Worm (Caenorhabditis elegans) whole organism, L3 larva: ENCODE data around the gene C14A11.9.

ENCODE experiments used
- R02D3.7 ChIP-seq: fragments of 150-350 bp; optimal IDR thresholded peaks from 2 replicates; lab custom pipeline; 2014; ENCODE audit warnings: missing biosample characterization, missing genetic modification characterization
- ZK546.5 ChIP-seq: sonication (generic microtip); optimal IDR thresholded peaks from 2 replicates; lab custom pipeline; 2017; ENCODE audit warnings: missing biosample characterization, missing genetic modification characterization
- aly-2 ChIP-seq: fragments of 150-350 bp; optimal IDR thresholded peaks from 2 replicates; lab custom pipeline; 2014; ENCODE audit warnings: missing biosample characterization, missing genetic modification characterization
- ama-1 ChIP-seq: fragments of 150-350 bp; optimal IDR thresholded peaks from 2 replicates; lab custom pipeline; 2018
- ceh-16 ChIP-seq: sonication (generic microtip); optimal IDR thresholded peaks from 2 replicates; lab custom pipeline; 2017; ENCODE audit warnings: missing biosample characterization, missing genetic modification characterization
- ceh-28 ChIP-seq: fragments of 150-350 bp; optimal IDR thresholded peaks from 2 replicates; lab custom pipeline; 2014; ENCODE audit warnings: missing biosample characterization, missing genetic modification reagents, missing genetic modification characterization
- ceh-82 ChIP-seq: fragments of 150-350 bp; optimal IDR thresholded peaks from 2 replicates; lab custom pipeline; 2014; ENCODE audit warnings: missing biosample characterization, missing genetic modification characterization
- ceh-9 ChIP-seq: sonication (generic microtip); optimal IDR thresholded peaks from 2 replicates; lab custom pipeline; 2018; ENCODE audit warnings: missing biosample characterization, missing genetic modification characterization
- daf-12 ChIP-seq: fragments of 150-350 bp; optimal IDR thresholded peaks from 2 replicates; lab custom pipeline; 2014; ENCODE audit warnings: missing biosample characterization, missing genetic modification reagents, missing genetic modification characterization
- egl-27 ChIP-seq: sonication (generic microtip); optimal IDR thresholded peaks from 4 replicates; lab custom pipeline; 2017; ENCODE audit warnings: missing biosample characterization, missing genetic modification reagents, missing genetic modification characterization
- egl-5 ChIP-seq: fragments of 150-350 bp; optimal IDR thresholded peaks from 2 replicates; lab custom pipeline; 2017; ENCODE audit warnings: missing biosample characterization, missing genetic modification reagents, missing genetic modification characterization, inconsistent platforms
- elt-1 ChIP-seq: fragments of 150-350 bp; optimal IDR thresholded peaks from 2 replicates; lab custom pipeline; 2014; ENCODE audit warnings: missing biosample characterization, missing genetic modification characterization
- elt-2 ChIP-seq: sonication (generic microtip); optimal IDR thresholded peaks from 2 replicates; lab custom pipeline; 2016; ENCODE audit warnings: missing genetic modification reagents, mild to moderate bottlenecking, missing genetic modification characterization, missing compliant biosample characterization
- elt-3 ChIP-seq, 3 experiments: fragments of 150-350 bp in 1 of 3; sonication (generic microtip) in 2 of 3; optimal IDR thresholded peaks; 2 replicates in 2 of 3; 4 replicates in 1 of 3; lab custom pipeline; 2014 to 2017; ENCODE audit warnings: missing biosample characterization in 3 of 3, missing genetic modification characterization in 3 of 3
- eor-1 ChIP-seq, 2 experiments: fragments of 150-350 bp; optimal IDR thresholded peaks; 2 replicates each; lab custom pipeline; 2014 to 2018; ENCODE audit warnings: missing biosample characterization in 2 of 2, missing genetic modification characterization in 2 of 2
- fkh-10 ChIP-seq: sonication (generic microtip); optimal IDR thresholded peaks from 2 replicates; lab custom pipeline; 2017; ENCODE audit warnings: missing biosample characterization, missing genetic modification reagents, missing genetic modification characterization
- fkh-2 ChIP-seq: fragments of 150-350 bp; optimal IDR thresholded peaks from 2 replicates; lab custom pipeline; 2014; ENCODE audit warnings: missing biosample characterization, missing genetic modification reagents, missing genetic modification characterization
- fos-1 ChIP-seq: fragments of 150-350 bp; optimal IDR thresholded peaks from 2 replicates; lab custom pipeline; 2014; ENCODE audit warnings: missing biosample characterization, missing genetic modification characterization
- hmg-11 ChIP-seq: sonication (generic microtip); optimal IDR thresholded peaks from 2 replicates; lab custom pipeline; 2016; ENCODE audit warnings: missing genetic modification characterization, missing compliant biosample characterization
- jun-1 ChIP-seq: fragments of 150-350 bp; optimal IDR thresholded peaks from 2 replicates; lab custom pipeline; 2014; ENCODE audit warnings: missing biosample characterization, missing genetic modification reagents, missing genetic modification characterization
- lin-15B ChIP-seq: fragments of 150-350 bp; optimal IDR thresholded peaks from 2 replicates; lab custom pipeline; 2014; ENCODE audit warnings: missing biosample characterization, missing genetic modification characterization
- lin-39 ChIP-seq: fragments of 150-350 bp; optimal IDR thresholded peaks from 2 replicates; lab custom pipeline; 2018; ENCODE audit warnings: missing biosample characterization, missing genetic modification reagents, missing genetic modification characterization
- lsy-12 ChIP-seq: sonication (generic microtip); optimal IDR thresholded peaks from 2 replicates; lab custom pipeline; 2016; ENCODE audit warnings: mild to moderate bottlenecking, missing genetic modification characterization, missing compliant biosample characterization
- mdl-1 ChIP-seq: fragments of 150-350 bp; optimal IDR thresholded peaks from 2 replicates; lab custom pipeline; 2014; ENCODE audit warnings: missing biosample characterization, missing genetic modification characterization
- mml-1 ChIP-seq: fragments of 150-350 bp; sonication (generic microtip); optimal IDR thresholded peaks from 3 replicates; lab custom pipeline; 2014; ENCODE audit warnings: missing biosample characterization, missing genetic modification characterization
- nfya-1 ChIP-seq: sonication (generic microtip); optimal IDR thresholded peaks from 2 replicates; lab custom pipeline; 2017; ENCODE audit warnings: missing genetic modification characterization, mild to moderate bottlenecking, missing compliant biosample characterization, antibody characterized with exemption, moderate library complexity; ENCODE audit not compliant: insufficient read depth
- nhr-11 ChIP-seq: fragments of 150-350 bp; optimal IDR thresholded peaks from 2 replicates; lab custom pipeline; 2014; ENCODE audit warnings: missing biosample characterization, missing genetic modification characterization
- nhr-12 ChIP-seq: fragments of 150-350 bp; optimal IDR thresholded peaks from 2 replicates; lab custom pipeline; 2014; ENCODE audit warnings: missing biosample characterization, missing genetic modification characterization
- nhr-23 ChIP-seq: fragments of 150-350 bp; optimal IDR thresholded peaks from 2 replicates; lab custom pipeline; 2014; ENCODE audit warnings: missing biosample characterization, missing genetic modification reagents, missing genetic modification characterization
- nhr-237 ChIP-seq: fragments of 150-350 bp; optimal IDR thresholded peaks from 2 replicates; lab custom pipeline; 2014; ENCODE audit warnings: missing biosample characterization, missing genetic modification characterization
- nhr-25 ChIP-seq: sonication (generic microtip); optimal IDR thresholded peaks from 2 replicates; lab custom pipeline; 2017; ENCODE audit warnings: missing biosample characterization, missing genetic modification characterization
- nhr-28 ChIP-seq: fragments of 150-350 bp; optimal IDR thresholded peaks from 2 replicates; lab custom pipeline; 2014; ENCODE audit warnings: missing biosample characterization, missing genetic modification characterization
- nhr-43 ChIP-seq: sonication (generic microtip); optimal IDR thresholded peaks from 2 replicates; lab custom pipeline; 2016; ENCODE audit warnings: mild to moderate bottlenecking, missing genetic modification characterization, missing compliant biosample characterization; ENCODE audit not compliant: poor library complexity, severe bottlenecking
- nhr-67 ChIP-seq: fragments of 150-350 bp; optimal IDR thresholded peaks from 2 replicates; lab custom pipeline; 2014; ENCODE audit warnings: missing biosample characterization, missing genetic modification characterization
- nhr-76 ChIP-seq: fragments of 150-350 bp; sonication (generic microtip); optimal IDR thresholded peaks from 5 replicates; lab custom pipeline; 2014; ENCODE audit warnings: missing biosample characterization, missing genetic modification characterization
- nhr-77 ChIP-seq: fragments of 150-350 bp; optimal IDR thresholded peaks from 2 replicates; lab custom pipeline; 2014; ENCODE audit warnings: missing biosample characterization, missing genetic modification characterization
- pha-4 ChIP-seq: fragments of 150-350 bp; optimal IDR thresholded peaks from 2 replicates; lab custom pipeline; 2014; ENCODE audit warnings: missing biosample characterization, missing genetic modification reagents, missing genetic modification characterization
- pqm-1 ChIP-seq: fragments of 150-350 bp; optimal IDR thresholded peaks from 2 replicates; lab custom pipeline; 2017; ENCODE audit warnings: missing biosample characterization, missing genetic modification characterization, inconsistent platforms
- sea-2 ChIP-seq: fragments of 150-350 bp; sonication (generic microtip); optimal IDR thresholded peaks from 4 replicates; lab custom pipeline; 2014; ENCODE audit warnings: missing biosample characterization, missing genetic modification reagents, missing genetic modification characterization
- skn-1 ChIP-seq: fragments of 150-350 bp; optimal IDR thresholded peaks from 2 replicates; lab custom pipeline; 2014; ENCODE audit warnings: missing biosample characterization, missing genetic modification characterization
- snpc-4 ChIP-seq: fragments of 150-350 bp; optimal IDR thresholded peaks from 2 replicates; lab custom pipeline; 2014; ENCODE audit warnings: missing biosample characterization, missing genetic modification characterization
- tbx-2 ChIP-seq: sonication (generic microtip); optimal IDR thresholded peaks from 2 replicates; lab custom pipeline; 2016; ENCODE audit warnings: mild to moderate bottlenecking, missing genetic modification characterization, missing compliant biosample characterization
- unc-39 ChIP-seq: sonication (generic microtip); optimal IDR thresholded peaks from 4 replicates; lab custom pipeline; 2017; ENCODE audit warnings: missing biosample characterization, missing genetic modification characterization
- unc-62 ChIP-seq: fragments of 150-350 bp; sonication (generic microtip); optimal IDR thresholded peaks from 4 replicates; lab custom pipeline; 2014; ENCODE audit warnings: missing biosample characterization, missing genetic modification reagents, missing genetic modification characterization
- zag-1 ChIP-seq: fragments of 150-350 bp; optimal IDR thresholded peaks from 2 replicates; lab custom pipeline; 2014; ENCODE audit warnings: missing biosample characterization, missing genetic modification characterization
- ztf-11 ChIP-seq: fragments of 150-350 bp; optimal IDR thresholded peaks from 2 replicates; lab custom pipeline; 2014; ENCODE audit warnings: missing biosample characterization, missing genetic modification characterization
- ztf-4 ChIP-seq: fragments of 150-350 bp; optimal IDR thresholded peaks from 2 replicates; lab custom pipeline; 2014; ENCODE audit warnings: missing biosample characterization, missing genetic modification characterization

Gene C14A11.9

ce11 chrX:2809611-2810010 lies at the start of gene C14A11.9:
Gene C14A11.9, minus strand, starts transcription at chrX:2809637.
- TF ChIP-seq snpc-4 (tag; lab: Kevin White, UChicago) (peak; percentile 78), elt-3 (tag; optimal IDR thresholded peaks at IDR 0.05; lab: Kevin White, UChicago) (no peak), aly-2 (tag; lab: Kevin White, UChicago) (no peak), nhr-237 (tag; lab: Kevin White, UChicago) (no peak), nhr-67 (tag; lab: Kevin White, UChicago) (no peak), jun-1 (tag; lab: Kevin White, UChicago) (peak; percentile 91), nhr-43 (tag; lab: Kevin White, UChicago) (peak; percentile 92), lsy-12 (tag; lab: Kevin White, UChicago) (peak; percentile 85), ceh-28 (tag; lab: Kevin White, UChicago) (peak; percentile 82), nhr-12 (tag; lab: Kevin White, UChicago) (no peak), nhr-25 (tag; lab: Kevin White, UChicago) (peak; percentile 59), nhr-76 (tag; lab: Kevin White, UChicago) (no peak), skn-1 (tag; lab: Kevin White, UChicago) (peak; percentile 90), daf-12 (tag; lab: Kevin White, UChicago) (no peak), lin-39 (tag; lab: Kevin White, UChicago) (peak; percentile 95), ZK546.5 (peak; percentile 6), pqm-1 (tag; lab: Kevin White, UChicago) (peak; percentile 58), fkh-2 (tag; lab: Kevin White, UChicago) (no peak), unc-39 (tag; lab: Kevin White, UChicago) (no peak), nhr-11 (tag; lab: Kevin White, UChicago) (peak; percentile 57), ztf-4 (no peak), ama-1 (no peak), tbx-2 (peak; percentile 92), unc-62 (no peak), mdl-1 (tag; lab: Kevin White, UChicago) (no peak), mml-1 (tag; lab: Kevin White, UChicago) (no peak), ceh-9 (tag; lab: Kevin White, UChicago) (no peak), ceh-16 (tag; lab: Kevin White, UChicago) (no peak), zag-1 (tag; lab: Kevin White, UChicago) (peak; percentile 61), sea-2 (GFP tag; lab: Kevin White, UChicago) (no peak), nfya-1 (tag; lab: Kevin White, UChicago) (peak; percentile 90), elt-1 (peak; percentile 16), pha-4 (tag; lab: Kevin White, UChicago) (peak; percentile 82), ceh-82 (tag; lab: Kevin White, UChicago) (peak; percentile 78), nhr-77 (tag; lab: Kevin White, UChicago) (peak; percentile 27), elt-2 (tag; lab: Kevin White, UChicago) (peak; percentile 76), ztf-11 (tag; lab: Kevin White, UChicago) (no peak), egl-27 (tag; lab: Kevin White, UChicago) (peak; percentile 45), nhr-23 (peak; percentile 89), nhr-28 (no peak), hmg-11 (tag; lab: Kevin White, UChicago) (peak; percentile 98), fkh-10 (GFP tag; lab: Kevin White, UChicago) (peak; percentile 94), R02D3.7 (tag; lab: Kevin White, UChicago) (peak; percentile 57), eor-1 (tag; optimal IDR thresholded peaks at IDR 0.05; lab: Kevin White, UChicago) (no peak), fos-1 (no peak), lin-15B (tag; lab: Kevin White, UChicago) (peak; percentile 78), egl-5 (tag; lab: Kevin White, UChicago) (peak; percentile 81)
